Worm (Caenorhabditis elegans) whole organism, early embryonic: ENCODE data around the gene C16C8.4.

Experiments
- B0310.2 ChIP-seq: sonication (generic microtip); optimal IDR thresholded peaks from 2 replicates; lab custom pipeline; 2016; ENCODE audit warnings: mild to moderate bottlenecking, missing genetic modification characterization, missing compliant biosample characterization
- F13C5.2 ChIP-seq: sonication (generic microtip); optimal IDR thresholded peaks from 2 replicates; lab custom pipeline; 2017; ENCODE audit warnings: mild to moderate bottlenecking, missing genetic modification characterization, inconsistent platforms, missing compliant biosample characterization
- aly-1 ChIP-seq: sonication (generic microtip); optimal IDR thresholded peaks from 2 replicates; lab custom pipeline; 2016; ENCODE audit warnings: missing genetic modification characterization, missing compliant biosample characterization
- ama-1 ChIP-seq: fragments of 150-350 bp; optimal IDR thresholded peaks from 2 replicates; lab custom pipeline; 2014
- ceh-13 ChIP-seq: fragments of 200-800 bp; sonication (Bioruptor generic); optimal IDR thresholded peaks from 2 replicates; lab custom pipeline; 2018; ENCODE audit warnings: mild to moderate bottlenecking, missing genetic modification characterization, missing compliant biosample characterization
- ceh-36 ChIP-seq: sonication (generic microtip); optimal IDR thresholded peaks from 2 replicates; lab custom pipeline; 2016; ENCODE audit warnings: missing genetic modification characterization, inconsistent platforms, missing compliant biosample characterization
- ets-7 ChIP-seq: sonication (generic microtip); optimal IDR thresholded peaks from 2 replicates; lab custom pipeline; 2016; ENCODE audit warnings: missing genotype, missing genetic modification characterization, missing compliant biosample characterization
- flt-1 ChIP-seq: fragments of 200-800 bp; sonication (Bioruptor generic); IDR thresholded peaks from 2 replicates; pipeline ENCODE4 v1.3.6; 2022; ENCODE audit warnings: missing genetic modification characterization, missing compliant biosample characterization
- hmbx-1 ChIP-seq: sonication (generic microtip); optimal IDR thresholded peaks from 2 replicates; lab custom pipeline; 2016; ENCODE audit warnings: mild to moderate bottlenecking, missing genetic modification characterization, missing compliant biosample characterization
- hmg-4 ChIP-seq: fragments of 200-800 bp; sonication (Bioruptor generic); optimal IDR thresholded peaks from 2 replicates; lab custom pipeline; 2018; ENCODE audit warnings: mild to moderate bottlenecking, missing genetic modification characterization, missing compliant biosample characterization
- hnd-1 ChIP-seq: sonication (generic microtip); optimal IDR thresholded peaks from 2 replicates; lab custom pipeline; 2016; ENCODE audit warnings: missing genetic modification characterization, missing compliant biosample characterization
- pes-1 ChIP-seq: fragments of 200-800 bp; sonication (Bioruptor generic); IDR thresholded peaks from 2 replicates; pipeline ENCODE4 v1.3.6; 2022; ENCODE audit warnings: missing genetic modification reagents, missing genetic modification characterization, missing compliant biosample characterization
- scrt-1 ChIP-seq: fragments of 200-800 bp; sonication (Bioruptor generic); IDR thresholded peaks from 2 replicates; pipeline ENCODE4 v1.3.6; 2022; ENCODE audit warnings: missing genetic modification characterization, missing compliant biosample characterization
- sea-1 ChIP-seq: fragments of 200-800 bp; sonication (Bioruptor generic); conservative IDR thresholded peaks from 2 replicates; pipeline ENCODE4 v1.3.6; 2022; ENCODE audit warnings: missing genetic modification characterization, missing compliant biosample characterization
- tbx-11 ChIP-seq: fragments of 200-800 bp; sonication (Bioruptor generic); IDR thresholded peaks from 2 replicates; pipeline ENCODE4 v1.3.6; 2022; ENCODE audit warnings: missing genetic modification characterization, missing compliant biosample characterization
- tbx-37 ChIP-seq: fragments of 200-800 bp; sonication (Bioruptor generic); conservative IDR thresholded peaks from 2 replicates; pipeline ENCODE4 v1.3.6; 2022; ENCODE audit warnings: missing genetic modification reagents, missing genetic modification characterization, missing compliant biosample characterization
- tra-4 ChIP-seq: sonication (generic microtip); optimal IDR thresholded peaks from 2 replicates; lab custom pipeline; 2017; ENCODE audit warnings: missing genetic modification characterization, missing compliant biosample characterization

Gene C16C8.4

ce11 chrII:3414383-3414910 is 29.7 kb downstream of the C16C8.4 start, which contains the start of the genes F18A12.7 and F18A12.2:
TSS of gene F18A12.7 (minus strand) at chrII:3414483.
TSS of gene F18A12.2 (plus strand) at chrII:3414860.
- TF ChIP-seq ceh-36 (tag; lab: Kevin White, UChicago) (no peak), hmg-4 (no peak), hnd-1 (no peak), tra-4 (no peak), ama-1 (lab: Kevin White, UChicago) (no peak), B0310.2 (tag; lab: Kevin White, UChicago) (no peak), tbx-11 (GFP tag; lab: Robert Waterston, UW) (no peak), ceh-13 (GFP tag; lab: Kevin White, UChicago) (no peak), tbx-37 (GFP tag; lab: Robert Waterston, UW) (no peak), scrt-1 (GFP tag; lab: Robert Waterston, UW) (no peak), pes-1 (no peak), sea-1 (no peak)

- TF ChIP-seq ama-1 (lab: Kevin White, UChicago) (no peak), sea-1 (no peak), tbx-37 (GFP tag; lab: Robert Waterston, UW) (no peak), tra-4 (no peak), ceh-13 (GFP tag; lab: Kevin White, UChicago) (no peak), hnd-1 (no peak), tbx-11 (GFP tag; lab: Robert Waterston, UW) (no peak), hmg-4 (no peak), flt-1 (no peak), F13C5.2 (tag; lab: Kevin White, UChicago) (no peak), scrt-1 (GFP tag; lab: Robert Waterston, UW) (no peak), pes-1 (no peak), ets-7 (tag; lab: Kevin White, UChicago) (no peak), hmbx-1 (tag; lab: Kevin White, UChicago) (no peak), aly-1 (tag; lab: Kevin White, UChicago) (no peak)
Measured at ce11 chrII:3403535-3403934, 40.6 kb downstream of the C16C8.4 start, which contains the start of gene nep-8. TSS of gene nep-8 (plus strand) at chrII:3403835.

ce11 chrII:3402854-3403253 is 41.3 kb downstream of the C16C8.4 start, which contains the start of gene nep-10:
TSS of gene nep-10 (minus strand) at chrII:3402954.
- TF ChIP-seq flt-1 (no peak), hnd-1 (no peak), ets-7 (tag; lab: Kevin White, UChicago) (no peak), aly-1 (tag; lab: Kevin White, UChicago) (no peak), hmg-4 (no peak), tbx-11 (GFP tag; lab: Robert Waterston, UW) (no peak), pes-1 (no peak), B0310.2 (tag; lab: Kevin White, UChicago) (no peak), scrt-1 (GFP tag; lab: Robert Waterston, UW) (no peak), ama-1 (lab: Kevin White, UChicago) (no peak), ceh-36 (tag; lab: Kevin White, UChicago) (no peak), tbx-37 (GFP tag; lab: Robert Waterston, UW) (no peak)

- no peak for TF ChIP-seq ceh-13 (GFP tag; lab: Kevin White, UChicago)
- TF ChIP-seq scrt-1 (GFP tag; lab: Robert Waterston, UW), result no peak
- TF ChIP-seq ets-7 (tag; lab: Kevin White, UChicago), result no peak
- no peak for TF ChIP-seq flt-1
- no peak for TF ChIP-seq sea-1
- no peak for TF ChIP-seq hmbx-1 (tag; lab: Kevin White, UChicago)
- no peak for TF ChIP-seq hmg-4
- no peak for TF ChIP-seq hnd-1
- no peak for TF ChIP-seq tra-4
- no peak for TF ChIP-seq ama-1 (lab: Kevin White, UChicago)
Measured at ce11 chrII:3399212-3399611, 45.0 kb downstream of the C16C8.4 start, which contains the start of gene nep-9. TSS of gene nep-9 (minus strand) at chrII:3399312.

- no peak for TF ChIP-seq B0310.2 (tag; lab: Kevin White, UChicago)
- TF ChIP-seq aly-1 (tag; lab: Kevin White, UChicago), result no peak
- no peak for TF ChIP-seq hmbx-1 (tag; lab: Kevin White, UChicago)
- TF ChIP-seq ceh-36 (tag; lab: Kevin White, UChicago), result no peak
- TF ChIP-seq ceh-13 (GFP tag; lab: Kevin White, UChicago), result no peak
- no peak for TF ChIP-seq tbx-37 (GFP tag; lab: Robert Waterston, UW)
- TF ChIP-seq flt-1, result no peak
- TF ChIP-seq F13C5.2 (tag; lab: Kevin White, UChicago), result no peak
- TF ChIP-seq scrt-1 (GFP tag; lab: Robert Waterston, UW), result no peak
- TF ChIP-seq ama-1 (lab: Kevin White, UChicago), result no peak
- TF ChIP-seq tbx-11 (GFP tag; lab: Robert Waterston, UW), result no peak
- TF ChIP-seq ets-7 (tag; lab: Kevin White, UChicago), result no peak
- TF ChIP-seq hmg-4, result no peak
Measured at ce11 chrII:3395484-3395883, 48.7 kb downstream of the C16C8.4 start, which contains the start of gene nep-20. TSS of gene nep-20 (minus strand) at chrII:3395584.
